Worm (Caenorhabditis elegans) whole organism, late embryonic: ENCODE results near the gene str-37.

ENCODE experiments used
- T23F11.4 ChIP-seq: fragments of 200-800 bp; sonication (Bioruptor generic); optimal IDR thresholded peaks from 2 replicates; lab custom pipeline; 2018; ENCODE audit warnings: mild to moderate bottlenecking, missing genetic modification characterization, missing compliant biosample characterization
- ahr-1 ChIP-seq: sonication (generic microtip); optimal IDR thresholded peaks from 2 replicates; lab custom pipeline; 2016; ENCODE audit warnings: missing genetic modification characterization, missing compliant biosample characterization
- ceh-18 ChIP-seq: sonication (generic microtip); optimal IDR thresholded peaks from 2 replicates; lab custom pipeline; 2016; ENCODE audit warnings: missing genetic modification characterization, missing compliant biosample characterization
- ceh-2 ChIP-seq: sonication (generic microtip); optimal IDR thresholded peaks from 2 replicates; lab custom pipeline; 2016; ENCODE audit warnings: missing genotype, missing genetic modification characterization, missing compliant biosample characterization
- ceh-22 ChIP-seq: sonication (generic microtip); optimal IDR thresholded peaks from 2 replicates; lab custom pipeline; 2017; ENCODE audit warnings: missing biosample characterization, missing genetic modification characterization
- ceh-24 ChIP-seq: sonication (generic microtip); optimal IDR thresholded peaks from 2 replicates; lab custom pipeline; 2016; ENCODE audit warnings: mild to moderate bottlenecking, missing genetic modification characterization, missing compliant biosample characterization
- ceh-31 ChIP-seq: sonication (generic microtip); optimal IDR thresholded peaks from 2 replicates; lab custom pipeline; 2016; ENCODE audit warnings: missing genetic modification characterization, missing compliant biosample characterization
- ceh-34 ChIP-seq: sonication (generic microtip); optimal IDR thresholded peaks from 2 replicates; lab custom pipeline; 2016; ENCODE audit warnings: mild to moderate bottlenecking, missing genetic modification characterization, missing compliant biosample characterization
- dmd-4 ChIP-seq: sonication (generic microtip); optimal IDR thresholded peaks from 2 replicates; lab custom pipeline; 2016; ENCODE audit warnings: borderline replicate concordance, missing genetic modification characterization, missing compliant biosample characterization
- dve-1 ChIP-seq: sonication (generic microtip); optimal IDR thresholded peaks from 2 replicates; lab custom pipeline; 2017; ENCODE audit warnings: antibody characterized with exemption, mild to moderate bottlenecking, missing genetic modification characterization, missing compliant biosample characterization
- elt-2 ChIP-seq: sonication (generic microtip); optimal IDR thresholded peaks from 2 replicates; lab custom pipeline; 2016; ENCODE audit warnings: missing genetic modification reagents, missing genetic modification characterization, missing compliant biosample characterization
- ets-4 ChIP-seq: sonication (generic microtip); optimal IDR thresholded peaks from 2 replicates; lab custom pipeline; 2016; ENCODE audit warnings: missing genetic modification characterization, missing compliant biosample characterization
- fkh-10 ChIP-seq: fragments of 150-350 bp; optimal IDR thresholded peaks from 2 replicates; lab custom pipeline; 2014; ENCODE audit warnings: missing biosample characterization, missing genetic modification reagents, missing genetic modification characterization
- fkh-6 ChIP-seq: sonication (generic microtip); optimal IDR thresholded peaks from 2 replicates; lab custom pipeline; 2016; ENCODE audit warnings: missing genetic modification characterization, missing compliant biosample characterization
- hlh-13 ChIP-seq: fragments of 200-800 bp; sonication (Bioruptor generic); optimal IDR thresholded peaks from 2 replicates; lab custom pipeline; 2018; ENCODE audit warnings: mild to moderate bottlenecking, missing genetic modification characterization, missing compliant biosample characterization
- hlh-30 ChIP-seq: sonication (generic microtip); optimal IDR thresholded peaks from 2 replicates; lab custom pipeline; 2017; ENCODE audit warnings: antibody characterized with exemption, missing genetic modification characterization, missing compliant biosample characterization; ENCODE audit not compliant: insufficient read depth
- hlh-8 ChIP-seq: sonication (generic microtip); optimal IDR thresholded peaks from 2 replicates; lab custom pipeline; 2016; ENCODE audit warnings: missing genotype, missing genetic modification characterization, missing compliant biosample characterization
- madf-2 ChIP-seq: sonication (generic microtip); optimal IDR thresholded peaks from 2 replicates; lab custom pipeline; 2017; ENCODE audit warnings: missing genetic modification characterization, missing compliant biosample characterization
- mec-3 ChIP-seq: sonication (generic microtip); optimal IDR thresholded peaks from 2 replicates; lab custom pipeline; 2016; ENCODE audit warnings: borderline replicate concordance, missing genetic modification characterization, missing compliant biosample characterization
- nfya-1 ChIP-seq: sonication (generic microtip); optimal IDR thresholded peaks from 2 replicates; lab custom pipeline; 2017; ENCODE audit warnings: missing genetic modification characterization, mild to moderate bottlenecking, missing compliant biosample characterization, antibody characterized with exemption, moderate library complexity
- nhr-11 ChIP-seq: fragments of 150-350 bp; optimal IDR thresholded peaks from 2 replicates; lab custom pipeline; 2014; ENCODE audit warnings: missing biosample characterization, missing genetic modification characterization
- npax-4 ChIP-seq: sonication (generic microtip); optimal IDR thresholded peaks from 2 replicates; lab custom pipeline; 2016; ENCODE audit warnings: missing genetic modification characterization, missing compliant biosample characterization
- pax-1 ChIP-seq: fragments of 150-350 bp; optimal IDR thresholded peaks from 2 replicates; lab custom pipeline; 2014; ENCODE audit warnings: missing biosample characterization, missing genetic modification characterization
- pha-4 ChIP-seq: fragments of 150-350 bp; optimal IDR thresholded peaks from 2 replicates; lab custom pipeline; 2018; ENCODE audit warnings: missing biosample characterization, missing genetic modification reagents, missing genetic modification characterization
- pqm-1 ChIP-seq: sonication (generic microtip); optimal IDR thresholded peaks from 2 replicates; lab custom pipeline; 2016; ENCODE audit warnings: missing genetic modification characterization, missing compliant biosample characterization
- pros-1 ChIP-seq: fragments of 150-350 bp; optimal IDR thresholded peaks from 2 replicates; lab custom pipeline; 2014; ENCODE audit warnings: missing biosample characterization, missing genetic modification reagents, missing genetic modification characterization
- ref-2 ChIP-seq: sonication (generic microtip); optimal IDR thresholded peaks from 2 replicates; lab custom pipeline; 2016; ENCODE audit warnings: missing genetic modification characterization, missing compliant biosample characterization
- rnt-1 ChIP-seq: sonication (generic microtip); optimal IDR thresholded peaks from 2 replicates; lab custom pipeline; 2016; ENCODE audit warnings: missing genetic modification characterization, missing compliant biosample characterization
- sdc-2 ChIP-seq: sonication (generic microtip); optimal IDR thresholded peaks from 2 replicates; lab custom pipeline; 2016; ENCODE audit warnings: missing genotype, missing genetic modification characterization, missing compliant biosample characterization
- sox-4 ChIP-seq: sonication (generic microtip); optimal IDR thresholded peaks from 2 replicates; lab custom pipeline; 2017; ENCODE audit warnings: mild to moderate bottlenecking, missing genetic modification characterization, inconsistent platforms, missing compliant biosample characterization
- syd-9 ChIP-seq: sonication (generic microtip); optimal IDR thresholded peaks from 2 replicates; lab custom pipeline; 2016; ENCODE audit warnings: mild to moderate bottlenecking, missing genetic modification characterization, moderate library complexity, missing compliant biosample characterization
- tbx-7 ChIP-seq: sonication (generic microtip); optimal IDR thresholded peaks from 2 replicates; lab custom pipeline; 2016; ENCODE audit warnings: missing genotype, missing genetic modification characterization, missing compliant biosample characterization
- unc-42 ChIP-seq: sonication (generic microtip); optimal IDR thresholded peaks from 2 replicates; lab custom pipeline; 2016; ENCODE audit warnings: missing genotype, missing genetic modification characterization, missing compliant biosample characterization
- unc-55 ChIP-seq: sonication (generic microtip); optimal IDR thresholded peaks from 2 replicates; lab custom pipeline; 2017; ENCODE audit warnings: missing biosample characterization, missing genetic modification reagents, missing genetic modification characterization
- unc-86 ChIP-seq: sonication (generic microtip); optimal IDR thresholded peaks from 2 replicates; lab custom pipeline; 2016; ENCODE audit warnings: missing genetic modification characterization, missing compliant biosample characterization
- zip-5 ChIP-seq: sonication (generic microtip); optimal IDR thresholded peaks from 2 replicates; lab custom pipeline; 2016; ENCODE audit warnings: missing genetic modification characterization, missing compliant biosample characterization
- ztf-16 ChIP-seq: sonication (generic microtip); optimal IDR thresholded peaks from 2 replicates; lab custom pipeline; 2017; ENCODE audit warnings: missing genetic modification characterization, missing compliant biosample characterization

The str-37 gene

DNA sequence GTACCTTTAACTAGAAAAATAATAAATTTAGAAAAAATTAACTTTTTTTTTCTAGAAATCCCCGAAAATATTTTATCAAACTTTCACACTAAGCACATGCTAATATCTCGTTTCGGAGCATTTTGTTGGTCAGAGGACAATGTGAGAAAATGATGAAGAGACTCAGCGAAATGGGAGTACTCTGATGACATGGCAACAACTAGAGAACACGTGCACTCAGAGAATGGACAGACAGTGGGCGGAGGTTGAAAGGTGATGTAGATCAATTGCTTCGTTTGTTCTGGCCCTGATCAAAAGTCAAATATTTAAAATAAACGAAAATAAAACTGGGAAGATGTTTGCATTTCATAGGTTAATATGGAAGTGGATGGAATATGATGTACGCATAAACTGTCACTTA lies 6.9 kb downstream of the str-37 start:
- TF ChIP-seq ceh-22 (tag; lab: Kevin White, UChicago) = no peak
- no peak for TF ChIP-seq pros-1 (tag; lab: Kevin White, UChicago)
- TF ChIP-seq tbx-7 (tag; lab: Kevin White, UChicago) = no peak
- TF ChIP-seq T23F11.4 (GFP tag; lab: Kevin White, UChicago) = no peak
- no peak for TF ChIP-seq hlh-13 (GFP tag; lab: Kevin White, UChicago)
- no peak for TF ChIP-seq unc-86
- TF ChIP-seq mec-3 = no peak
- TF ChIP-seq pha-4 (tag; lab: Kevin White, UChicago) = no peak
- no peak for TF ChIP-seq zip-5 (tag; lab: Kevin White, UChicago)
- no peak for TF ChIP-seq ceh-31 (tag; lab: Kevin White, UChicago)

DNA sequence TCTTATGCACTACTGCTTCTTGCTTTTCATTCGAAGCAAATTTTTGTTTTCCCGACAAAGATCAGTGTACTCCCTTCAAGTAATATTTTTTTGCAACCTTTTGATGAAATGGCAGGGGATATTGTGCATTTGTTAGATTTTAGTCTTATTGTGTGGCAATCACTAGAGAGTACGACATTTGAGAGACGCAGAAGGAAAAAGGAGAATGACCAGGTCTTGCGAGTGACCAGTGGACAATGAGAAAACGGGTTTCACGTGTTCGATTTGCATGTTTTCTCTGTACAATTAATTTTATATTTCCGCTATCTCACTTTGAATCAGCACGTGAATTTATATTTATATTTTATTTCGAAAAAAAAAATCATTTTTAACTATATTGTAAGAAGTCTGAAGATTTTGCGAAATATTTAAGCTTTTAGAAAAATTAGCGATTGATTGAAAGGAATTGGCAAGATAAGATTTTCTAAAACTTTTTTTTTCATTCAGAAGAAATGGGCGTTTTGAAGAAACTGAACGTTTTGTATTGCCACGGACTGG lies 8.4 kb downstream of the str-37 start, which contains the start of gene C50B6.9:
C50B6.9 (plus strand) TSS at position 487 of the 537 bp plus-strand sequence.
- peak; percentile 1 for TF ChIP-seq hlh-30 (tag; lab: Kevin White, UChicago)
- TF ChIP-seq syd-9 = no peak

DNA sequence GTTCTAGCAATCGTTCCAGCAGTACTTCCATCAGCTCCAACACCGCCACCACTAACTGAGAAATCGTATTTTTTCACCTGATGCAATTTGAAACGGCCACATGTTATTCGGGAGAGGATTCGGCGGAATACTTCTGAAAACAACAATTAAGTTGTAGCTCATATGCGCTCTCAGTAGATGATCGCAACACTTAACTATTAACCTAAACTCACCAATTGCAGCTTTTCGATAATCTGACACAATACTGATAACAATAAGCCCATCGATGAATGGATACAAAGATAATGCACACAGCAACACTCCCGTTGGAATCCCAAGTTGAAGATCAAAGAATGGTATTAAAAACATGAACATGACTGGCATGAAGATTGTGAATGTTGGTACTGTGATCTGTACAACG lies 10.5 kb downstream of the str-37 start:
- no peak for TF ChIP-seq zip-5 (tag; lab: Kevin White, UChicago)
- TF ChIP-seq nfya-1 (tag; lab: Kevin White, UChicago) = no peak
- TF ChIP-seq, all 69 proteins: peak for 0

DNA sequence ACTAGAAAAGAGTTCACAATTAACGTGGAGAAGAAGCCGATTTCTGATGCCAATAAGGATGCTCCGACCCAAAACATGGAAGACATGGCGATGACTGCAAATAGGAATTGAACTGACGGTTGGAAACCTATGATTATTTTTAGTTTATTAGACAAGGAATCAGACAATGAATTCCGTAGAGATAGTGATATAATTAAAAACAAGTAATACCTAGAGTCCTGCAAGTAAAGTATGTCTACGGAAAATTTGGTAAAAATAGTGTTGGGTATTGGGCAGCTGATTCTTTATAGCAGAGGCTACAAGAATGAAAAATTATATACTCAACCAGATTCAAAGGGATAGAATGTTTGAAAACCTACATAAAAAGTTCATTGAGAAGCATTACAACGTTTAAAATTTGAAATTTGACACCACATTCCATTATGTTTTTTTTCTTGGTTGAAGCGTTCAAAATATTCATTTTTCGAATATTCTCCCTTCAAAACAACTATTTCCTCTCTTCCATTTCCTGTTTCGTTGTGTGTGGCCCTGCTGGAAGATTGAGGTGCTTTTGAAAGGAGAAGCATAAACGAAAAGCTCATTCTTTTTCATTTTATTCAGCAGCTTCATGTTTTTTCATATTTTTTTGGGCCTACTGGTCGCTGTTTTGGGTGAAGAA lies 12.2 kb downstream of the str-37 start, which contains the start of the genes str-4 and lgc-48:
str-4 (minus strand) TSS at position 101 of the 658 bp plus-strand sequence.
lgc-48 (plus strand) TSS at position 608 of the 658 bp plus-strand sequence.
- TF ChIP-seq rnt-1 (tag; lab: Kevin White, UChicago) = no peak
- TF ChIP-seq, all 69 proteins: peak for 0

DNA sequence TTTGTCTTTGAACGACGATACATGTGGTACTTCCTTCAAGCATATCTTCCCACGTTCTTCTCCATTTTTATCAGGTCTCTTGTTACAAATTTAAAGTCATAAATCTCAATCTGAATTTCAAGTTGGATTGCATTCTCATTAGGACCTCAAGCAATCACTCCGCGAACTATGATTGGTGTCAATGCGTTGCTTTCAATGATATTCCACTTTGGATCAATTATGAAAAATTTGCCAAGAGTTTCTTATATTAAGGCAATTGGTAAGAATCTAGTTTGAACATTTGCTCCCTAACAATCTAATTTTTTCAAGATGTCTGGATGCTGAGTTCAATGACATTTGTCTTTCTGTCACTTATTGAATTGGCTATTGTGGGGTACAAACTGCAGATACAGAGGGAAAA lies 14.7 kb downstream of the str-37 start:
- TF ChIP-seq pros-1 (tag; lab: Kevin White, UChicago) = no peak
- TF ChIP-seq dmd-4 = no peak
- no peak for TF ChIP-seq ceh-24
- no peak for TF ChIP-seq fkh-10 (GFP tag; lab: Kevin White, UChicago)
- no peak for TF ChIP-seq T23F11.4 (GFP tag; lab: Kevin White, UChicago)
- no peak for TF ChIP-seq elt-2 (tag; lab: Kevin White, UChicago)
- TF ChIP-seq ceh-2 (tag; lab: Kevin White, UChicago) = no peak
- TF ChIP-seq hlh-8 = no peak
- TF ChIP-seq hlh-13 (GFP tag; lab: Kevin White, UChicago) = no peak
- no peak for TF ChIP-seq madf-2 (tag; lab: Kevin White, UChicago)
- TF ChIP-seq unc-42 (tag; lab: Kevin White, UChicago) = no peak
- TF ChIP-seq ref-2 (tag; lab: Kevin White, UChicago) = no peak
- TF ChIP-seq, all 69 proteins: peak for 0

DNA sequence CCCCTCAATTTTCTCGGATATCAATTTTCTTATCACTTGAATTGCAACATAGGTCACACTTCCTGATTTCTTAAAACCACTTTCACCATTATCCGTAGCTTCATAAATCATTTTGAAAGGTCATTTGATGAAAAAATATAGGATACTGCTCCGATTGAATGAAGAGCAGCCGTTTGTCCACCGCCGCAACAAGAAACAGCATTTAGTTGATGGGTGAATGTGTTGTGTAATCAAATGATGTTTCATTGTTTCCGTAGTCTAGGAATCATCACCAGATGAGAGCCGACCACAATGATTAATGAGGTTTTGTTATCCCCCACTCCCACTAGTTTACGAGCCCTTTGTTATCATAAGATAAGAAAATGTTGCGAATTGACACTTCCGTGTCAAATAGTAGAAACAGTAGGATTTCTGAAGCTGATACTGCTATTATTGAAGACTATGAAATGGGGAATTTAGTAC lies 18.3 kb downstream of the str-37 start, which contains the start of gene twk-43:
twk-43 (plus strand) TSS at position 412 of the 462 bp plus-strand sequence.
- TF ChIP-seq nhr-11 (tag; lab: Kevin White, UChicago) (no peak), ets-4 (no peak), unc-86 (no peak), sdc-2 (tag; lab: Kevin White, UChicago) (no peak), madf-2 (tag; lab: Kevin White, UChicago) (no peak), npax-4 (no peak), ztf-16 (tag; lab: Kevin White, UChicago) (no peak), pqm-1 (no peak), tbx-7 (tag; lab: Kevin White, UChicago) (no peak), ref-2 (tag; lab: Kevin White, UChicago) (no peak), dve-1 (tag; lab: Kevin White, UChicago) (no peak), ceh-34 (no peak), sox-4 (no peak), pros-1 (tag; lab: Kevin White, UChicago) (no peak), unc-55 (GFP tag; lab: Kevin White, UChicago) (peak; percentile 43), hlh-30 (tag; lab: Kevin White, UChicago) (no peak), fkh-6 (tag; lab: Kevin White, UChicago) (no peak), pax-1 (tag; lab: Kevin White, UChicago) (no peak), ceh-18 (tag; lab: Kevin White, UChicago) (peak; percentile 32), ahr-1 (tag; lab: Kevin White, UChicago) (no peak), mec-3 (no peak), rnt-1 (tag; lab: Kevin White, UChicago) (peak; percentile 64)
